Fruit fly (Drosophila melanogaster): ENCODE measurements around the gene CG14053.

CG14053 gene

DNA sequence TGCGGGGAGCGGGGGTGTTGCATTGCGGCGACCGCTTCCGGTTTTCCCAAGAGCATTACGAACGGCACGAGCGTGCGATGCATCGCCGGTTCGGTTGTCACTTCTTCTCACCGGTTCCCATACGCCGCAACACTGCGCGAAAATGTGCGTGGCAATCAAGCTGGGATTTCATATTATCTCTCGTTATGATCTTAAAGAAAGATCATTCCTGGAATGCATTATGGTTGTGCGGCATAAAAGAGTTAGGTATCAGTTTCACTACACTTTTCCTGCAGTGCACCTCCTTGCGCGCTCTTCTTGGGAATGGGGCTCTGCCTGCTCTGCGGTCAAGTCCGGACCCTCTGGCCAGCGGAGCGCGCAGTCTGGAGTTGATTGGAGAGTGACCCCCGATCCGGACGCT lies 27.6 kb downstream of the CG14053 start (continued):
- TF ChIP-seq B-H2 (GFP tag; optimal IDR thresholded peaks at IDR 0.05) (no peak), CG17186 (GFP tag; optimal IDR thresholded peaks at IDR 0.05) (peak; percentile 28), hbn (GFP tag; IDR thresholded peaks at IDR 0.05; ENCODE audit: partially characterized antibody) (no peak), Abd-B (GFP tag; optimal IDR thresholded peaks at IDR 0.05) (no peak), CoRest (tag; optimal IDR thresholded peaks at IDR 0.05) (peak; percentile 3), bcd (GFP tag; optimal IDR thresholded peaks at IDR 0.05) (peak; percentile 53), ATbp (GFP tag; optimal IDR thresholded peaks at IDR 0.05) (peak; percentile 71), CG7357 (GFP tag; IDR thresholded peaks at IDR 0.05) (no peak), CG11398 (GFP tag; optimal IDR thresholded peaks at IDR 0.05) (no peak), CG1529 (GFP tag; optimal IDR thresholded peaks at IDR 0.05) (peak; percentile 17), CG14667 (GFP tag; IDR thresholded peaks at IDR 0.05) (peak; percentile 29; the same call in 1 of the 2 replicates), CG17802 (tag; optimal IDR thresholded peaks at IDR 0.05) (peak; percentile 53), tna (GFP tag; IDR thresholded peaks at IDR 0.05; ENCODE audit: partially characterized antibody) (no peak), odd (GFP tag; optimal IDR thresholded peaks at IDR 0.05) (no peak), ara (GFP tag; IDR thresholded peaks at IDR 0.05) (no peak), Meics (GFP tag; optimal IDR thresholded peaks at IDR 0.05) (no peak), CG4617 (GFP tag; optimal IDR thresholded peaks at IDR 0.05; ENCODE audit: borderline replicate concordance) (no peak), CG2875 (GFP tag; optimal IDR thresholded peaks at IDR 0.05) (peak; percentile 41), CG5245 (GFP tag; optimal IDR thresholded peaks at IDR 0.05) (peak; percentile 14), CG11695 (GFP tag; IDR thresholded peaks at IDR 0.05) (no peak), Sry-β (GFP tag; optimal IDR thresholded peaks at IDR 0.05) (no peak), CG14441 (GFP tag; IDR thresholded peaks at IDR 0.05) (0 out of 2 replicates have a peak, but pooled peaks have one; percentile 14), CG33557 (GFP tag; optimal IDR thresholded peaks at IDR 0.05) (no peak), CG15479 (GFP tag; optimal IDR thresholded peaks at IDR 0.05) (no peak), gfzf (GFP tag; optimal IDR thresholded peaks at IDR 0.05) (no peak), nmo (GFP tag; optimal IDR thresholded peaks at IDR 0.05) (peak; percentile 6), row (GFP tag; IDR thresholded peaks at IDR 0.05) (peak; percentile 63), p53 (GFP tag; optimal IDR thresholded peaks at IDR 0.05) (no peak), lab (GFP tag; optimal IDR thresholded peaks at IDR 0.05) (peak; percentile 28), Asciz (GFP tag; optimal IDR thresholded peaks at IDR 0.05) (peak; percentile 44), croc (GFP tag; conservative IDR thresholded peaks at IDR 0.05) (no peak; the same call in 2 of the 3 replicates), CG31224 (GFP tag; IDR thresholded peaks at IDR 0.05) (no peak), sob (GFP tag; IDR thresholded peaks at IDR 0.05) (no peak), Oaz (GFP tag; IDR thresholded peaks at IDR 0.05) (no peak), CG7786 (GFP tag; optimal IDR thresholded peaks at IDR 0.05) (no peak), CG4820 (GFP tag; optimal IDR thresholded peaks at IDR 0.05) (peak; percentile 44), ind (GFP tag; optimal IDR thresholded peaks at IDR 0.05) (peak; percentile 36), so (GFP tag; IDR thresholded peaks at IDR 0.05) (no peak), CG11560 (tag; IDR thresholded peaks at IDR 0.05) (no peak), caup (GFP tag; optimal IDR thresholded peaks at IDR 0.05; ENCODE audit: severe bottlenecking) (no peak), Hmr (GFP tag; optimal IDR thresholded peaks at IDR 0.05) (no peak), crc (GFP tag; optimal IDR thresholded peaks at IDR 0.05) (no peak), ro (GFP tag; IDR thresholded peaks at IDR 0.05) (no peak), CG6683 (GFP tag; optimal IDR thresholded peaks at IDR 0.05) (no peak), slou (GFP tag; optimal IDR thresholded peaks at IDR 0.05) (no peak), Drgx (GFP tag; IDR thresholded peaks at IDR 0.05) (peak; percentile 81), CG17328 (GFP tag; IDR thresholded peaks at IDR 0.05) (peak; percentile 82), CG13123 (GFP tag; optimal IDR thresholded peaks at IDR 0.05) (no peak), CG30431 (GFP tag; optimal IDR thresholded peaks at IDR 0.05) (no peak), Hand (GFP tag; optimal IDR thresholded peaks at IDR 0.05) (no peak), wdn (GFP tag; IDR thresholded peaks at IDR 0.05) (no peak)
